Fruit fly (Drosophila melanogaster): ENCODE measurements around the gene Src64B.

DNA sequence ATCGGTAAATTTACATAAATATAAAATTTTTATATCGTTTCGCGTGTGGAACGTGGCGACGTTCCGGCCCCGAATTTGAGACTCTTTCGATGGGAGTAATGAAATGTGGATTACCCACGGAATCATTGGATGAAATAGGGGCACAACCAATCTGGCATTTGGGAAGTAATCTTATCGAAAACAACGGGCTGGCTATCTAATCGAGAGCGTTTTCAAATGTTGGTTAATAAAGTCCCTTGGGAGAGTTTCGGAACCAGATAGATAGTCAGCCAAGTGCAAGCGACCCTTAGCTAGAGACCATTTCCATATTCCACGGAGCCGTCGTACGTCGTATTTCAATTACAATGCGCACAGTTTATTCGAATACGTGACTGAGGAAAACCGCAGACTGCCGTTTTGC, 76.7 kb downstream of the Src64B start:
- TF ChIP-seq usp (GFP tag; optimal IDR thresholded peaks at IDR 0.05) (no peak), pan (optimal IDR thresholded peaks at IDR 0.05) (no peak), woc (GFP tag; optimal IDR thresholded peaks at IDR 0.05) (no peak), Hnf4 (GFP tag; optimal IDR thresholded peaks at IDR 0.05) (no peak), rgr (GFP tag; optimal IDR thresholded peaks at IDR 0.05) (no peak), dl (GFP tag; optimal IDR thresholded peaks at IDR 0.05; ENCODE audit: insufficient read depth in 1 of 2, partially characterized antibody in 2 of 2) (no peak), lola (GFP tag; optimal IDR thresholded peaks at IDR 0.05) (no peak), GATAd (GFP tag; optimal IDR thresholded peaks at IDR 0.05) (no peak), br (GFP tag; optimal IDR thresholded peaks at IDR 0.05) (no peak), psq (GFP tag; optimal IDR thresholded peaks at IDR 0.05) (no peak), Vsx2 (GFP tag; optimal IDR thresholded peaks at IDR 0.05; ENCODE audit: partially characterized antibody) (no peak)
